Worm (Caenorhabditis elegans) whole organism, young adult: ENCODE results near the gene flr-4.

Experiments
- C06A6.2 ChIP-seq: fragments of 200-800 bp; sonication (Bioruptor generic); conservative IDR thresholded peaks from 2 replicates; pipeline ENCODE4 v1.3.6; 2022; ENCODE audit warnings: missing genetic modification characterization, missing compliant biosample characterization
- F37B4.10 ChIP-seq: fragments of 200-800 bp; sonication (Bioruptor generic); IDR thresholded peaks from 2 replicates; pipeline ENCODE4 v1.3.6; 2022; ENCODE audit warnings: missing genetic modification characterization, missing compliant biosample characterization
- ama-1 ChIP-seq, 3 experiments: fragments of 150-350 bp in 1 of 3; sonication (generic microtip) in 2 of 3; optimal IDR thresholded peaks; 2 replicates each; lab custom pipeline; 2014 to 2018; ENCODE audit warnings: missing biosample characterization in 2 of 3, missing genetic modification characterization in 2 of 3, missing genetic modification reagents in 2 of 3
- ceh-79 ChIP-seq: sonication (generic microtip); optimal IDR thresholded peaks from 2 replicates; lab custom pipeline; 2017; ENCODE audit warnings: mild to moderate bottlenecking, missing genetic modification characterization, missing compliant biosample characterization
- egrh-3 ChIP-seq: fragments of 200-800 bp; sonication (Bioruptor generic); IDR thresholded peaks from 2 replicates; pipeline ENCODE4 v1.3.6; 2022; ENCODE audit warnings: missing genetic modification reagents, missing genetic modification characterization, missing compliant biosample characterization
- hrde-1 ChIP-seq: sonication (generic microtip); optimal IDR thresholded peaks from 2 replicates; lab custom pipeline; 2016; ENCODE audit warnings: missing genetic modification characterization, mild to moderate bottlenecking, missing compliant biosample characterization, moderate library complexity, missing genotype, missing genetic modification reagents, borderline replicate concordance
- lin-35 ChIP-seq, 3 experiments: fragments of 150-350 bp in 2 of 3; sonication (generic microtip) in 1 of 3; optimal IDR thresholded peaks; 2 replicates each; lab custom pipeline; 2014 to 2018; ENCODE audit warnings: missing biosample characterization in 3 of 3, missing genetic modification characterization in 3 of 3, missing genetic modification reagents in 3 of 3
- madf-3 ChIP-seq: fragments of 200-800 bp; sonication (Bioruptor generic); IDR thresholded peaks from 2 replicates; pipeline ENCODE4 v1.3.6; 2022; ENCODE audit warnings: missing genetic modification reagents, missing genetic modification characterization, missing compliant biosample characterization
- madf-6 ChIP-seq: fragments of 200-800 bp; sonication (Bioruptor generic); IDR thresholded peaks from 2 replicates; pipeline ENCODE4 v1.3.6; 2022; ENCODE audit warnings: missing genetic modification reagents, missing genetic modification characterization, missing compliant biosample characterization
- nfya-1 ChIP-seq: sonication (generic microtip); optimal IDR thresholded peaks from 2 replicates; lab custom pipeline; 2017; ENCODE audit warnings: antibody characterized with exemption, missing compliant biosample characterization, missing genetic modification characterization, borderline replicate concordance; ENCODE audit not compliant: insufficient read depth
- nfyb-1 ChIP-seq: fragments of 200-800 bp; sonication (Bioruptor generic); IDR thresholded peaks from 2 replicates; pipeline ENCODE4 v1.3.6; 2022; ENCODE audit warnings: missing genetic modification reagents, missing genetic modification characterization, missing compliant biosample characterization
- unc-62 ChIP-seq: fragments of 150-350 bp; optimal IDR thresholded peaks from 2 replicates; lab custom pipeline; 2014; ENCODE audit warnings: missing biosample characterization, missing genetic modification reagents, missing genetic modification characterization

ce11 chrX:15133180-15133579 is 44.0 kb downstream of the flr-4 start:
- no peak for TF ChIP-seq madf-3
- no peak for TF ChIP-seq nfyb-1 (GFP tag; lab: Robert Waterston, UW)
- no peak for TF ChIP-seq ama-1 (optimal IDR thresholded peaks at IDR 0.05; lab: Kevin White, UChicago)
- no peak for TF ChIP-seq ama-1 (GFP tag; optimal IDR thresholded peaks at IDR 0.05; lab: Kevin White, UChicago)
- no peak for TF ChIP-seq madf-6 (GFP tag; lab: Robert Waterston, UW)
- no peak for TF ChIP-seq C06A6.2
- no peak for TF ChIP-seq unc-62 (GFP tag; lab: Kevin White, UChicago)
- no peak for TF ChIP-seq nfya-1
- no peak for TF ChIP-seq ceh-79 (tag; lab: Kevin White, UChicago)
- no peak for TF ChIP-seq F37B4.10 (GFP tag; lab: Robert Waterston, UW)
- TF ChIP-seq hrde-1 (tag; lab: Kevin White, UChicago), result no peak
- TF ChIP-seq egrh-3 (GFP tag; lab: Robert Waterston, UW), result no peak
- no peak for TF ChIP-seq lin-35 (GFP tag; optimal IDR thresholded peaks at IDR 0.05; lab: Kevin White, UChicago)
